Worm (Caenorhabditis elegans): ENCODE data around the gene che-11.

DNA sequence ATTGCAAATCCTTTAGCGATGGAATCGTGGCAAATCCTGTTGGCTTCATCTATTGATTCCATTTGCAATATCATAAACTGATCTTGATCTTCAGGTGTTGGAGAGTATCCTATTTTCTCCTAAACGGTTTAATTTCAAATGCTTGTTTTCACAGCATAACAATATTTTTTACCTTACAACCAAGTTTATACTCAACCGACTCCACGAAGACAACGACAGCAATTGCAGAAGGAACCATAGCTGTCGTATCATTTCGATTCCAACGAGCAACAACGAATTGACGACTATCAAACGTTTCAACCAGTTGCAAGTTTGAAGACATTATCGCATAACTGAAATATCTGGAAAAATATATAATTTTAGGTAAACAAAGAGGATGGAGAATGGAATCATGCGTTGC is 33.3 kb upstream of the che-11 start, which contains the start of gene usip-1:
- TF ChIP-seq che-1 (tag; optimal IDR thresholded peaks at IDR 0.05), result no peak
- no peak for TF ChIP-seq nfya-1 (tag; optimal IDR thresholded peaks at IDR 0.05)
- TF ChIP-seq nhr-11 (tag; optimal IDR thresholded peaks at IDR 0.05), result no peak
- TF ChIP-seq fkh-6 (tag; optimal IDR thresholded peaks at IDR 0.05), result no peak
- TF ChIP-seq dmd-4 (tag; optimal IDR thresholded peaks at IDR 0.05; ENCODE audit: borderline replicate concordance), result no peak
- no peak for TF ChIP-seq pha-4 (tag; optimal IDR thresholded peaks at IDR 0.05)
- no peak for TF ChIP-seq hlh-15 (tag; optimal IDR thresholded peaks at IDR 0.05)
- no peak for TF ChIP-seq sox-2 (GFP tag; IDR thresholded peaks at IDR 0.05)
- TF ChIP-seq ztf-16 (tag; optimal IDR thresholded peaks at IDR 0.05), result no peak
- TF ChIP-seq tbx-2 (tag; optimal IDR thresholded peaks at IDR 0.05), result no peak
- no peak for TF ChIP-seq ceh-22 (tag; optimal IDR thresholded peaks at IDR 0.05)

All from whole organism, late embryonic.